Worm (Caenorhabditis elegans): ENCODE data around the gene vps-45.

- no peak for TF ChIP-seq ama-1 (optimal IDR thresholded peaks at IDR 0.05)
- no peak for TF ChIP-seq hmg-4 (GFP tag; optimal IDR thresholded peaks at IDR 0.05)
- TF ChIP-seq B0310.2 (tag; optimal IDR thresholded peaks at IDR 0.05): no peak
- no peak for TF ChIP-seq ceh-36 (tag; optimal IDR thresholded peaks at IDR 0.05)
- TF ChIP-seq aly-1 (tag; optimal IDR thresholded peaks at IDR 0.05): no peak
Observed at ce11 chrX:936013-936412, 38.6 kb downstream of the vps-45 start.

All from whole organism, early embryonic.